Fruit fly (Drosophila melanogaster): ENCODE data around the gene CG9663.

- no peak for TF ChIP-seq CTCF (optimal IDR thresholded peaks at IDR 0.05)
- no peak for TF ChIP-seq CG8478 (optimal IDR thresholded peaks at IDR 0.05)
Measured at dm6 chr2L:3338566-3339215, 35.8 kb upstream of the CG9663 start.

Measured in S2 (cell line).